Worm (Caenorhabditis elegans): ENCODE results near the gene ppat-1.

DNA sequence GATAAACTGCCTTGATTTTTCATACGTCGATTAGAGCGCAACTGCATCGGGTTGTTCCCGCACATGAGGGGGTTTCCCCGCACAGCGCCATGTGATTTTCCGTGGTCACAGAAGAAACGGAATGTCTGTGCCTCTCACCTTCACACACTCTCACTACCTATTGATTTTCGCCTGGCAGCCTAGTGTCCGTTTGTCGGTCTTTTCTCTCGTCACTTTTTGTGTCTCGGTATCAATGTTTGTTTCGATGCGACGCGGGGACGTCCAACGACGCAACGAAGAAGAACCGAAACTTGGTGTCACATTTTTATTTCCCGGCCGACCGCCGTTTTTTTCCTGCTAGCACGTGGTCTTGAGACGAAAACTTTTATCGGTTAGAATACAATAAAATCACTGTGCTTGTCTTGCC lies 39.7 kb upstream of the ppat-1 start:
- TF ChIP-seq mab-5 (tag; optimal IDR thresholded peaks at IDR 0.05): no peak
- TF ChIP-seq snpc-4 (tag; optimal IDR thresholded peaks at IDR 0.05): no peak
- TF ChIP-seq blmp-1 (tag; optimal IDR thresholded peaks at IDR 0.05): no peak
- TF ChIP-seq cnd-1 (tag; optimal IDR thresholded peaks at IDR 0.05): no peak
- TF ChIP-seq unc-62 (GFP tag; optimal IDR thresholded peaks at IDR 0.05): peak; percentile 83
- peak; percentile 32 for TF ChIP-seq ztf-11 (tag; optimal IDR thresholded peaks at IDR 0.05)
- TF ChIP-seq nhr-12 (tag; optimal IDR thresholded peaks at IDR 0.05): no peak
- no peak for TF ChIP-seq ceh-43 (GFP tag; optimal IDR thresholded peaks at IDR 0.05)
- peak; percentile 60 for TF ChIP-seq ces-1 (GFP tag; optimal IDR thresholded peaks at IDR 0.05)

All from whole organism, mixed stage, embryonic.